Fruit fly (Drosophila melanogaster) whole organism, adult: ENCODE results near the gene CG13285.

ENCODE experiments used
- CG11617 ChIP-seq: fragments of 200-800 bp; sonication (Bioruptor generic); optimal IDR thresholded peaks from 2 replicates; lab custom pipeline; 2017; ENCODE audit warnings: mild to moderate bottlenecking, missing biosample characterization, missing genetic modification reagents, missing genetic modification characterization
- CG12768 ChIP-seq: fragments of 200-800 bp; sonication (Bioruptor generic); optimal IDR thresholded peaks from 2 replicates; lab custom pipeline; 2017; ENCODE audit warnings: missing biosample characterization, missing genetic modification characterization, mild to moderate bottlenecking, moderate library complexity, missing genetic modification reagents
- CG14711 ChIP-seq: fragments of 200-800 bp; sonication (Bioruptor generic); optimal IDR thresholded peaks from 2 replicates; lab custom pipeline; 2018; ENCODE audit warnings: missing biosample characterization, mild to moderate bottlenecking, missing genetic modification characterization, moderate library complexity
- CG1620 ChIP-seq: fragments of 200-800 bp; sonication (Bioruptor generic); optimal IDR thresholded peaks from 2 replicates; lab custom pipeline; 2016; ENCODE audit warnings: missing biosample characterization, missing genetic modification characterization
- CG33017 ChIP-seq: fragments of 200-800 bp; sonication (Bioruptor generic); optimal IDR thresholded peaks from 2 replicates; lab custom pipeline; 2018; ENCODE audit warnings: missing biosample characterization, mild to moderate bottlenecking, missing genetic modification characterization, moderate library complexity
- CG5204 ChIP-seq: fragments of 200-800 bp; sonication (Bioruptor generic); optimal IDR thresholded peaks from 2 replicates; lab custom pipeline; 2016; ENCODE audit warnings: missing biosample characterization, missing genetic modification characterization
- CG7045 ChIP-seq: fragments of 200-800 bp; sonication (Bioruptor generic); optimal IDR thresholded peaks from 2 replicates; lab custom pipeline; 2017; ENCODE audit warnings: missing biosample characterization, mild to moderate bottlenecking, missing genetic modification characterization
- CG7101 ChIP-seq: fragments of 200-800 bp; sonication (Bioruptor generic); optimal IDR thresholded peaks from 2 replicates; lab custom pipeline; 2018; ENCODE audit warnings: missing biosample characterization, mild to moderate bottlenecking, missing genetic modification characterization, moderate library complexity
- Clk ChIP-seq: fragments of 200-800 bp; sonication (Bioruptor generic); optimal IDR thresholded peaks from 2 replicates; lab custom pipeline; 2017; ENCODE audit warnings: missing biosample characterization, missing genetic modification characterization
- Crg-1 ChIP-seq: fragments of 200-800 bp; sonication (Bioruptor generic); optimal IDR thresholded peaks from 2 replicates; lab custom pipeline; 2016; ENCODE audit warnings: missing biosample characterization, missing genetic modification characterization
- Hr96 ChIP-seq: fragments of 200-800 bp; sonication (Bioruptor generic); optimal IDR thresholded peaks from 2 replicates; lab custom pipeline; 2016; ENCODE audit warnings: missing biosample characterization, missing genetic modification characterization
- Mnt ChIP-seq: fragments of 200-800 bp; sonication (Bioruptor generic); optimal IDR thresholded peaks from 2 replicates; lab custom pipeline; 2016; ENCODE audit warnings: missing biosample characterization, mild to moderate bottlenecking, missing genetic modification characterization
- bab1 ChIP-seq: fragments of 200-800 bp; sonication (Bioruptor generic); optimal IDR thresholded peaks from 3 replicates; lab custom pipeline; 2019; ENCODE audit warnings: missing biosample characterization, mild to moderate bottlenecking, missing genetic modification characterization, moderate library complexity
- cic ChIP-seq: fragments of 200-800 bp; sonication (Bioruptor generic); optimal IDR thresholded peaks from 2 replicates; lab custom pipeline; 2017; ENCODE audit warnings: missing biosample characterization, mild to moderate bottlenecking, missing genetic modification characterization, moderate library complexity
- cnc ChIP-seq, 2 experiments: fragments of >200 bp; optimal IDR thresholded peaks; 2 replicates each; lab custom pipeline; 2017
- kay ChIP-seq: fragments of 200-800 bp; sonication (Bioruptor generic); peaks from one replicate; lab custom pipeline; 2016; ENCODE audit warnings: missing biosample characterization, missing genetic modification characterization, borderline replicate concordance
- ovo ChIP-seq: fragments of 200-800 bp; sonication (Bioruptor generic); optimal IDR thresholded peaks from 2 replicates; lab custom pipeline; 2016; ENCODE audit warnings: missing biosample characterization, missing genetic modification characterization
- pad ChIP-seq: fragments of 200-800 bp; sonication (Bioruptor generic); optimal IDR thresholded peaks from 3 replicates; lab custom pipeline; 2017; ENCODE audit warnings: missing biosample characterization, missing genetic modification characterization, mild to moderate bottlenecking, moderate library complexity, missing genetic modification reagents
- tj ChIP-seq: fragments of 200-800 bp; sonication (Bioruptor generic); optimal IDR thresholded peaks from 3 replicates; lab custom pipeline; 2017; ENCODE audit warnings: missing biosample characterization, mild to moderate bottlenecking, missing genetic modification characterization, moderate library complexity
- toe ChIP-seq: fragments of 200-800 bp; sonication (Bioruptor generic); optimal IDR thresholded peaks from 2 replicates; lab custom pipeline; 2016; ENCODE audit warnings: missing biosample characterization, missing genetic modification characterization

The CG13285 gene

DNA sequence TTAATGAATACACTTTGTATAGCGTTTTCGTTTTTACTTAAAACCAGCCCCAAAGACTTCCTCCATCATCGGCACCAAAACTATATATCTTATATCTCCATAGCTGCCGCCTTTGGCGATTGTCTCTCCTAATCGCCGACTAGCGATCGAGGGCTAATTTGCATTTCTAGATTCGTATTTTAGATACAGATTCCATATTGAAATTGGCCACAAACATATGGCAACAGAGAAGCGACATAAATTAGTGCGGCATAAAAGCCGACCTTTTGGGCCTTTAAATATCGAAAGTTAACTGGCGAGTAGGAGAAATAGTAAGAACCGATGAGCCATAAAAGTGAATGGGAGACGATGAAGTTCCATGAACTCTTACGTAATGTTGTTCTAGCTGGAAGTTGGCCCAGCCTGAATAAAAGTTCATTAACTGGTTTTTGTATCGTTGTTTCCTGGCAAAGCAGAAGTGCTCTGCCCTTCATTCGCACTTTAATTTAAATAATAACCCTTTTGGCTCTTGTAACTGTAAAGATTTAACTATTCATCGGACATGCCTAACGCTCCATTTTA lies 13.0 kb upstream of the CG13285 start:
- TF ChIP-seq CG1620 (GFP tag; lab: Kevin White, UChicago) (no peak), tj (no peak), bab1 (GFP tag; lab: Kevin White, UChicago) (no peak)

DNA sequence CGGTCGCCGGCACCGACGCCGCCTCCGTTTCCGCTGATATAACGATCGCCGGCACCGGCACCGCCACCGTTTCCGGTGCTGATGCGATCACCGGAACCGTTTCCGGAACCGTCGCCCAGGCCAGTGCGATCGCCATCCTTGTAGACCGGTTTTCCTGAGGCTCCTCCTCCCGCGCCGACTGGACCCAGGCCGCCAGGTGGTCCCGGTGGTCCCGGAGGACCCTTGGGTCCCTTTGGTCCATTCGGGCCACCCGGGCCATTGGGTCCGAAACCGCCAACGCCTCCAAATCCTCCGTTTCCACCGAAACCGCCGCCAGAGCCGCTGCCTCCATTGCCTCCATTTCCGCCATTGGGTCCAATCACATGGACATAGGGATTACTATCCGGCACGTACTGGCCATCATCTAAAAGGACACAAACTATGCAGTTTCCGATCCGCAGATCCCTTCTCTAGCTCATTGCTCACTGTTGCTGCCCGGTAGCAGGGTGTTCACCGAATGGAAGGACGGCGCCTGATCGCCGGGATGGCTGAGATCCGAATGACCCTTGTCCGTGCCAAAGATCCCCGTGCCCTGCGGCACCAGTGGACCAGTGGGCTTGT lies 7.3 kb upstream of the CG13285 start:
- no peak for TF ChIP-seq Crg-1 (GFP tag; lab: Kevin White, UChicago)
- no peak for TF ChIP-seq CG12768
- TF ChIP-seq Mnt = no peak

DNA sequence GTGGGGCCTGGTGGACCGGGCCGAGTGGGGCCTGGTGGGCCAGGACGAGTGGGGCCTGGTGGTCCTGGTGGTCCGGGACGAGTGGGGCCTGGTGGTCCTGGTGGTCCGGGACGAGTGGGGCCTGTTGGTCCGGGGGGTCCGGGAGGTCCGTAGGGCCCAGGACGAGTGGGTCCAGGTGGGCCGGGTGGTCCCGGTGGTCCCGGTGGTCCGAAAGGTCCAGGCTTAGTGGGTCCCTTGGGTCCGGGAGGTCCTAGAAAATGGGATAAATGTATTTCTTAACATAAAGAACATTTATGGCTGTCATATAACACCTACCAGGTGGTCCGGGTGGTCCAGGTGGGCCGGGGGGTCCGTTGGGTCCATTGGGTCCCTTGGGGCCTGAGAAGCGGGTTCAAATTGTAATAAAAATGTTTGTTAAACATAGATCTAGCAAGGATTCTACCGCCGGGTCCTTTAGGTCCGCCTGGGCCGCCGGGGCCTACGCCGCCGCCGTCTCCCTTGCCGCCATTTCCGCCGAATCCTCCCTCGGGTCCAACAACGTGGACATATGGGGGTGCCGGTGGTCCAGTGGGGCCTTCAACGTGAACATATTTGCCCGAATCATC lies 5.2 kb upstream of the CG13285 start:
- TF ChIP-seq cnc (optimal IDR thresholded peaks at IDR 0.05; lab: Kevin White, UChicago) = no peak
- no peak for TF ChIP-seq ovo (GFP tag; lab: Kevin White, UChicago)
- TF ChIP-seq pad = no peak
- TF ChIP-seq tj = no peak
- no peak for TF ChIP-seq bab1 (GFP tag; lab: Kevin White, UChicago)
- TF ChIP-seq CG5204 (GFP tag; lab: Kevin White, UChicago) = no peak
- no peak for TF ChIP-seq Hr96 (GFP tag; lab: Kevin White, UChicago)
- no peak for TF ChIP-seq CG14711 (tag; lab: Kevin White, UChicago)
- TF ChIP-seq kay (GFP tag; lab: Kevin White, UChicago) = no peak
- no peak for TF ChIP-seq CG11617 (GFP tag; lab: Kevin White, UChicago)

DNA sequence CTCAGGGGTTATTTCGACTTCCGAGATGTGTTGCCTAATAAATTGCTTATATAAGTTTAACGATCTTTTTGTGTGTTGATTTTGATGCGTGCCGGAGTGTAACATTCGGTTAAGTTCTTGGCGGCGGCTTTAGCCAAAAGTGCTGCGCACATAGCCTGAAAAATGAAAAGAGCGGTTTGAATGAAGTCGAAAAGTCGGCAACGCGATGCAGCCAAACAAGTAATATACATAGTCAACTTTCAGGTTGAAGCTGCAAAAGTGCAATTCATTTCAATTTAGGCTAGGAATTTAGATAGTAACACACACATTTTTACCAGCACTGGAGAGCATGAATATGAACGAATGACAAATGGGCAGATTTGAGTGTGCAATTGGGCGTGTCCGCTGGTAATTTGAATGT lies 1.3 kb downstream of the CG13285 start:
- TF ChIP-seq Mnt (no peak), CG7101 (tag; lab: Kevin White, UChicago) (no peak), cic (GFP tag; lab: Kevin White, UChicago) (no peak), Clk (GFP tag; lab: Kevin White, UChicago) (no peak), CG14711 (tag; lab: Kevin White, UChicago) (no peak), Hr96 (GFP tag; lab: Kevin White, UChicago) (no peak), CG11617 (GFP tag; lab: Kevin White, UChicago) (no peak), CG5204 (GFP tag; lab: Kevin White, UChicago) (no peak), CG33017 (no peak), CG7045 (GFP tag; lab: Kevin White, UChicago) (no peak), pad (no peak), CG12768 (no peak), cnc (optimal IDR thresholded peaks at IDR 0.05; lab: Kevin White, UChicago) (no peak), toe (GFP tag; lab: Kevin White, UChicago) (no peak), bab1 (GFP tag; lab: Kevin White, UChicago) (no peak), ovo (GFP tag; lab: Kevin White, UChicago) (no peak)

DNA sequence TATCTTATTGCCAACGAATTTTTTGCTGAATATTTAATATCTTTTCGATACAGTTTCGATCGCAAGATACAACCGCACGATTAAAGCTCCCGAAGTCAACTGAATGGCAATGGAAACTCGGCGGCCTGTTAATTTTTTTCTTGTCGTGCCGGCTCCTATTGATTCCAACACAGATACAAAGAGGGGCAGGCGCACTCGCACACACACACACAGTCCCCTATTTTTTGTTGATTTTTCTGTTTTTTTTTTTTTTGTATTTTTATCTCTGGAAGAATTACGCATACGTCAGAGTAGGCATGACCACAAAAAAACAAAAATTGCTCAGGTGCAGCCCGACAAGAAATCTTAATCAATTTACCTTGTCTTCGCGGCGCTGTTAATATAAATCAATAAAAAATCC lies 6.3 kb downstream of the CG13285 start, which contains the start of gene Lkr:
Gene Lkr, minus strand, starts transcription at position 101 of the 400 bp plus-strand sequence.
- no peak for TF ChIP-seq CG1620 (GFP tag; lab: Kevin White, UChicago)
- no peak for TF ChIP-seq cic (GFP tag; lab: Kevin White, UChicago)
- no peak for TF ChIP-seq CG7101 (tag; lab: Kevin White, UChicago)
- TF ChIP-seq pad = no peak
- no peak for TF ChIP-seq bab1 (GFP tag; lab: Kevin White, UChicago)
- TF ChIP-seq Mnt = no peak

DNA sequence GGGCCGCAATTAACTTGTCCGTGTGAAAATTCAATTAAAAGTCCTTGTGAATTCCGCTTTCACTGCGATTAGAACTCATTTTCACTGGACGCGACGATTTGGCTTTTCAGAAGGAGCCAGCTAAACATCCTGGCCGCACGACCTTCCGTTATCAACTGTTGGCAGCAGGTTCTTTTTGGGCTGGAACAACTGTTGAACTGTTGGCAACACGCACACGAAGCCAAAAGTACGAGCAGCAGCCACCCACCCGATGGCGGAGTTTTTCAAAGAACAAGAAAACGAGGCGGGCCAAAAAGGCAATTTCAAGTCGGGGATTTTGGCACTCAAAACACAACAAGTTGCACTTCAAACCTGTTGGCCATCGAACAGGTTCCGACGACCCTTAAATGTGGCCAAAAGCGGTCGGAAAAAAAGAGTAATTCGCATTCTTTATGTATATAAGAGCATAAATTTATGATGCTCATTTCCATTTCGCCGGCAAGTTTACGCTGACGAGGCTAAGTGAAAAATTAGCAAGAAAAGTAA lies 12.6 kb downstream of the CG13285 start:
- TF ChIP-seq tj = no peak
- no peak for TF ChIP-seq Hr96 (GFP tag; lab: Kevin White, UChicago)
- TF ChIP-seq cic (GFP tag; lab: Kevin White, UChicago) = no peak
- TF ChIP-seq ovo (GFP tag; lab: Kevin White, UChicago) = no peak
- no peak for TF ChIP-seq Crg-1 (GFP tag; lab: Kevin White, UChicago)
- no peak for TF ChIP-seq kay (GFP tag; lab: Kevin White, UChicago)
- TF ChIP-seq CG5204 (GFP tag; lab: Kevin White, UChicago) = no peak
- no peak for TF ChIP-seq cnc (optimal IDR thresholded peaks at IDR 0.05; lab: Kevin White, UChicago)
- no peak for TF ChIP-seq CG14711 (tag; lab: Kevin White, UChicago)
- no peak for TF ChIP-seq Mnt
- TF ChIP-seq CG1620 (GFP tag; lab: Kevin White, UChicago) = no peak
- no peak for TF ChIP-seq CG7101 (tag; lab: Kevin White, UChicago)

DNA sequence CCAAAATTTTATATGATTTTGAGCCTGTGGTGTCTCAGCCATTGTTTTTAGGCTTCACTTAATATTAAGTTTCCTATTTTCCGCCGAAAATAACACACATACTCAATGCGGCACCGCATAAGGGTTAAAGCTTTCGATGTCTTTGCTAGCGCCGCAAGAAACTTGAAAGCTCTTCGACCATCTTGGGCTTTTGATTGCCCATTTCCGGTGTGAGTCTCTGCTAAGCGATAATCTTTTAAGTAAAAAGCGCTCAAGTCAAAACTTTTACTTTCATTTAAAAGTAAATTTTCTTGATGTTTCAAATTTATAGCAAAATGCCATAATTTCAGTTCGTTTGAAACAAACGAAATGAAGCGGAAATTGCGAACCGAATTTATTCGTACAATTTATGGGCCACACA lies 23.6 kb downstream of the CG13285 start:
- peak; percentile 77 for TF ChIP-seq CG12768
- TF ChIP-seq pad = peak; percentile 66
- peak; percentile 75 for TF ChIP-seq Crg-1 (GFP tag; lab: Kevin White, UChicago)
- peak; percentile 74 for TF ChIP-seq CG5204 (GFP tag; lab: Kevin White, UChicago)
- peak; percentile 71 for TF ChIP-seq ovo (GFP tag; lab: Kevin White, UChicago)
- TF ChIP-seq Mnt = peak; percentile 38
- peak; percentile 69 for TF ChIP-seq CG1620 (GFP tag; lab: Kevin White, UChicago)
- TF ChIP-seq kay (GFP tag; lab: Kevin White, UChicago) = peak; percentile 9
- peak; percentile 89 for TF ChIP-seq CG7045 (GFP tag; lab: Kevin White, UChicago)
- peak; percentile 75 for TF ChIP-seq CG7101 (tag; lab: Kevin White, UChicago)
- peak; percentile 65 for TF ChIP-seq toe (GFP tag; lab: Kevin White, UChicago)
- peak; percentile 61 for TF ChIP-seq CG33017
- TF ChIP-seq CG14711 (tag; lab: Kevin White, UChicago) = peak; percentile 52
- TF ChIP-seq Clk (GFP tag; lab: Kevin White, UChicago) = peak; percentile 34
- TF ChIP-seq tj = peak; percentile 48
- no peak for TF ChIP-seq cnc (optimal IDR thresholded peaks at IDR 0.05; lab: Kevin White, UChicago)
- TF ChIP-seq bab1 (GFP tag; lab: Kevin White, UChicago) = peak; percentile 91
- peak; percentile 81 for TF ChIP-seq CG11617 (GFP tag; lab: Kevin White, UChicago)
- TF ChIP-seq Hr96 (GFP tag; lab: Kevin White, UChicago) = peak; percentile 81
- peak; percentile 25 for TF ChIP-seq cic (GFP tag; lab: Kevin White, UChicago)
